Fruit fly (Drosophila melanogaster): ENCODE data around the gene CG18641.

Gene CG18641

dm6 chr2L:2363626-2364147, 51.4 kb downstream of the CG18641 start (continued):
- TF ChIP-seq CG3065 (GFP tag; optimal IDR thresholded peaks at IDR 0.05), result no peak
- TF ChIP-seq CG11398 (GFP tag; optimal IDR thresholded peaks at IDR 0.05), result no peak
- peak; percentile 33 for TF ChIP-seq Sry-β (GFP tag; optimal IDR thresholded peaks at IDR 0.05)
- TF ChIP-seq Dp (GFP tag; optimal IDR thresholded peaks at IDR 0.05), result no peak
- TF ChIP-seq CG1832 (GFP tag; optimal IDR thresholded peaks at IDR 0.05), result no peak
- TF ChIP-seq CG13424 (tag; optimal IDR thresholded peaks at IDR 0.05), result peak; percentile 94
- no peak for TF ChIP-seq CG9797 (GFP tag; optimal IDR thresholded peaks at IDR 0.05)
- no peak for TF ChIP-seq CkIIα-i1 (GFP tag; IDR thresholded peaks at IDR 0.05)
- TF ChIP-seq h (optimal IDR thresholded peaks at IDR 0.05), result no peak
- TF ChIP-seq CG4730 (GFP tag; IDR thresholded peaks at IDR 0.05), result peak; percentile 67
- TF ChIP-seq CG18619 (GFP tag; optimal IDR thresholded peaks at IDR 0.05), result peak; percentile 85
- no peak for TF ChIP-seq CG11560 (tag; IDR thresholded peaks at IDR 0.05)
- peak; percentile 87 for TF ChIP-seq CG6813 (GFP tag; optimal IDR thresholded peaks at IDR 0.05)
- peak; percentile 79 for TF ChIP-seq Hand (GFP tag; optimal IDR thresholded peaks at IDR 0.05)
- peak; percentile 80 for TF ChIP-seq CG1529 (GFP tag; optimal IDR thresholded peaks at IDR 0.05)
- TF ChIP-seq trh (GFP tag; optimal IDR thresholded peaks at IDR 0.05), result peak; percentile 76
- TF ChIP-seq phol (tag; optimal IDR thresholded peaks at IDR 0.05), result peak; percentile 88
- peak; percentile 94 for TF ChIP-seq corto (GFP tag; optimal IDR thresholded peaks at IDR 0.05)
- peak; percentile 37 for TF ChIP-seq chn (GFP tag; optimal IDR thresholded peaks at IDR 0.05)
- no peak for TF ChIP-seq hkb (optimal IDR thresholded peaks at IDR 0.05)
- TF ChIP-seq hkb (GFP tag; IDR thresholded peaks at IDR 0.05), result peak; percentile 93
- TF ChIP-seq Taf1 (GFP tag; IDR thresholded peaks at IDR 0.05), result peak; percentile 63; the same call in 1 of the 2 replicates
- TF ChIP-seq ham (GFP tag; IDR thresholded peaks at IDR 0.05), result no peak
- peak; percentile 65 for TF ChIP-seq CG30020 (tag; optimal IDR thresholded peaks at IDR 0.05)
- TF ChIP-seq CG14014 (GFP tag; IDR thresholded peaks at IDR 0.05), result peak; percentile 90
- TF ChIP-seq CG17361 (GFP tag; IDR thresholded peaks at IDR 0.05), result peak; percentile 92
- TF ChIP-seq CG10462 (GFP tag; optimal IDR thresholded peaks at IDR 0.05), result peak; percentile 63
- TF ChIP-seq NK7.1 (GFP tag; optimal IDR thresholded peaks at IDR 0.05), result peak; percentile 61
- peak; percentile 55; the same call in 1 of the 3 replicates for TF ChIP-seq gce (GFP tag; IDR thresholded peaks at IDR 0.05)
- TF ChIP-seq NC2α (GFP tag; optimal IDR thresholded peaks at IDR 0.05), result peak; percentile 59
- TF ChIP-seq luna (GFP tag; optimal IDR thresholded peaks at IDR 0.05), result no peak
- TF ChIP-seq CG4820 (GFP tag; optimal IDR thresholded peaks at IDR 0.05), result peak; percentile 84
- TF ChIP-seq GATAe (GFP tag; conservative IDR thresholded peaks at IDR 0.05), result peak; percentile 49; the same call in 1 of the 2 replicates
- TF ChIP-seq nom (GFP tag; optimal IDR thresholded peaks at IDR 0.05), result peak; percentile 94
- peak; percentile 85 for TF ChIP-seq sob (GFP tag; IDR thresholded peaks at IDR 0.05)
- peak; percentile 92 for TF ChIP-seq BtbVII (GFP tag; optimal IDR thresholded peaks at IDR 0.05)
- TF ChIP-seq tin (GFP tag; optimal IDR thresholded peaks at IDR 0.05), result peak; percentile 75
- no peak for TF ChIP-seq Dip2 (GFP tag; IDR thresholded peaks at IDR 0.05)
- TF ChIP-seq kni (GFP tag; optimal IDR thresholded peaks at IDR 0.05), result peak; percentile 41
- no peak for TF ChIP-seq rib (GFP tag; IDR thresholded peaks at IDR 0.05)
- peak; percentile 17 for TF ChIP-seq vfl (GFP tag; optimal IDR thresholded peaks at IDR 0.05)
- TF ChIP-seq chif (GFP tag; optimal IDR thresholded peaks at IDR 0.05), result peak in 1 of 2 experiments; percentile 55
- peak; percentile 65 for TF ChIP-seq ewg (GFP tag; optimal IDR thresholded peaks at IDR 0.05)
- TF ChIP-seq eve (GFP tag; optimal IDR thresholded peaks at IDR 0.05), result no peak
- TF ChIP-seq CG8765 (GFP tag; IDR thresholded peaks at IDR 0.05), result peak; percentile 13; the same call in 1 of the 2 replicates
- TF ChIP-seq fd96Cb (tag; optimal IDR thresholded peaks at IDR 0.05), result peak; percentile 91
- no peak for TF ChIP-seq YL-1 (GFP tag; optimal IDR thresholded peaks at IDR 0.05)
- TF ChIP-seq dan (GFP tag; IDR thresholded peaks at IDR 0.05), result no peak
- TF ChIP-seq tna (GFP tag; IDR thresholded peaks at IDR 0.05; ENCODE audit: partially characterized antibody), result no peak
- peak; percentile 60 for TF ChIP-seq TFAM (GFP tag; optimal IDR thresholded peaks at IDR 0.05)
- peak; percentile 82 for TF ChIP-seq CG9932 (GFP tag; IDR thresholded peaks at IDR 0.05)
- peak; percentile 90 for TF ChIP-seq CG9727 (GFP tag; optimal IDR thresholded peaks at IDR 0.05)

Data from whole organism, embryonic.